Worm (Caenorhabditis elegans): ENCODE results near the gene T22G5.3.

T22G5.3 gene

ce11 chrV:13880607-13881006 lies at the start of gene T22G5.3:
TSS of gene T22G5.3 (plus strand) at chrV:13880907.
- no peak for TF ChIP-seq unc-62 (GFP tag; optimal IDR thresholded peaks at IDR 0.05)

ce11 chrV:13833951-13834350 lies 46.8 kb upstream of the T22G5.3 start, which contains the start of gene srx-129:
TSS of gene srx-129 (plus strand) at chrV:13834251.
- TF ChIP-seq unc-62 (GFP tag; optimal IDR thresholded peaks at IDR 0.05): no peak

- TF ChIP-seq unc-62 (GFP tag; optimal IDR thresholded peaks at IDR 0.05): no peak
Observed at ce11 chrV:13837173-13837572, 43.5 kb upstream of the T22G5.3 start, which contains the start of gene srx-128. TSS of gene srx-128 (plus strand) at chrV:13837473.

ce11 chrV:13839433-13839832 lies 41.3 kb upstream of the T22G5.3 start, which contains the start of gene F55B12.10:
TSS of gene F55B12.10 (plus strand) at chrV:13839733.
- TF ChIP-seq unc-62 (GFP tag; optimal IDR thresholded peaks at IDR 0.05): no peak

- no peak for TF ChIP-seq unc-62 (GFP tag; optimal IDR thresholded peaks at IDR 0.05)
Observed at ce11 chrV:13840909-13841308, 39.8 kb upstream of the T22G5.3 start, which contains the start of gene srx-17. TSS of gene srx-17 (plus strand) at chrV:13841209.

- TF ChIP-seq unc-62 (GFP tag; optimal IDR thresholded peaks at IDR 0.05): no peak
Observed at ce11 chrV:13843147-13843546, 37.6 kb upstream of the T22G5.3 start, which contains the start of gene srx-130. TSS of gene srx-130 (plus strand) at chrV:13843447.

- no peak for TF ChIP-seq unc-62 (GFP tag; optimal IDR thresholded peaks at IDR 0.05)
Observed at ce11 chrV:13845136-13845535, 35.6 kb upstream of the T22G5.3 start, which contains the start of gene srx-131. TSS of gene srx-131 (plus strand) at chrV:13845436.

ce11 chrV:13848379-13848778 lies 32.3 kb upstream of the T22G5.3 start, which contains the start of gene srx-133:
TSS of gene srx-133 (plus strand) at chrV:13848679.
- TF ChIP-seq unc-62 (GFP tag; optimal IDR thresholded peaks at IDR 0.05): no peak

ce11 chrV:13850170-13850569 lies 30.5 kb upstream of the T22G5.3 start, which contains the start of gene hpx-2:
TSS of gene hpx-2 (plus strand) at chrV:13850470.
- no peak for TF ChIP-seq unc-62 (GFP tag; optimal IDR thresholded peaks at IDR 0.05)

ce11 chrV:13854306-13854705 lies 26.4 kb upstream of the T22G5.3 start, which contains the start of gene ttr-21:
TSS of gene ttr-21 (minus strand) at chrV:13854405.
- no peak for TF ChIP-seq unc-62 (GFP tag; optimal IDR thresholded peaks at IDR 0.05)

ce11 chrV:13856376-13856775 lies 24.3 kb upstream of the T22G5.3 start, which contains the start of gene srx-134:
TSS of gene srx-134 (minus strand) at chrV:13856476.
- TF ChIP-seq unc-62 (GFP tag; optimal IDR thresholded peaks at IDR 0.05): no peak

- TF ChIP-seq unc-62 (GFP tag; optimal IDR thresholded peaks at IDR 0.05): no peak
Observed at ce11 chrV:13857132-13857531, 23.6 kb upstream of the T22G5.3 start, which contains the start of gene srx-136. TSS of gene srx-136 (plus strand) at chrV:13857432.

- TF ChIP-seq unc-62 (GFP tag; optimal IDR thresholded peaks at IDR 0.05): no peak
Observed at ce11 chrV:13858906-13859305, 21.8 kb upstream of the T22G5.3 start, which contains the start of gene srx-135. TSS of gene srx-135 (plus strand) at chrV:13859206.

- no peak for TF ChIP-seq unc-62 (GFP tag; optimal IDR thresholded peaks at IDR 0.05)
Observed at ce11 chrV:13862505-13862904, 18.2 kb upstream of the T22G5.3 start, which contains the start of gene srx-137. TSS of gene srx-137 (plus strand) at chrV:13862805.

- no peak for TF ChIP-seq unc-62 (GFP tag; optimal IDR thresholded peaks at IDR 0.05)
Observed at ce11 chrV:13863700-13864099, 17.0 kb upstream of the T22G5.3 start.

- TF ChIP-seq unc-62 (GFP tag; optimal IDR thresholded peaks at IDR 0.05): no peak
Observed at ce11 chrV:13866353-13866752, 14.4 kb upstream of the T22G5.3 start, which contains the start of gene nhr-175. TSS of gene nhr-175 (plus strand) at chrV:13866691.

- no peak for TF ChIP-seq unc-62 (GFP tag; optimal IDR thresholded peaks at IDR 0.05)
Observed at ce11 chrV:13869551-13869950, 11.2 kb upstream of the T22G5.3 start.
